Fruit fly (Drosophila melanogaster) whole organism, prepupa: ENCODE results near the gene Sac1.

Experiments used
- Blimp-1 ChIP-seq: fragments of 200-800 bp; sonication (Bioruptor generic); optimal IDR thresholded peaks from 3 replicates; lab custom pipeline; 2017; ENCODE audit warnings: missing biosample characterization, missing genetic modification characterization, mild to moderate bottlenecking, moderate library complexity, missing genetic modification reagents
- CG10631 ChIP-seq: fragments of 200-800 bp; sonication (Bioruptor generic); optimal IDR thresholded peaks from 2 replicates; lab custom pipeline; 2016; ENCODE audit warnings: missing biosample characterization, missing genetic modification characterization
- CG10669 ChIP-seq: fragments of 200-800 bp; sonication (Bioruptor generic); optimal IDR thresholded peaks from 3 replicates; lab custom pipeline; 2018; ENCODE audit warnings: missing biosample characterization, mild to moderate bottlenecking, missing genetic modification characterization, moderate library complexity
- CG11902 ChIP-seq: fragments of 200-800 bp; sonication (Bioruptor generic); optimal IDR thresholded peaks from 3 replicates; lab custom pipeline; 2016; ENCODE audit warnings: missing biosample characterization, missing genetic modification characterization
- CG1621 ChIP-seq: fragments of 200-800 bp; sonication (Bioruptor generic); optimal IDR thresholded peaks from 3 replicates; lab custom pipeline; 2018; ENCODE audit warnings: missing biosample characterization, mild to moderate bottlenecking, missing genetic modification characterization
- CG3032 ChIP-seq: fragments of 200-800 bp; optimal IDR thresholded peaks from 2 replicates; lab custom pipeline; 2019; ENCODE audit warnings: missing biosample characterization, mild to moderate bottlenecking, missing genetic modification characterization, moderate library complexity
- CG31627 ChIP-seq: fragments of 200-800 bp; sonication (Bioruptor generic); optimal IDR thresholded peaks from 3 replicates; lab custom pipeline; 2016; ENCODE audit warnings: missing biosample characterization, missing genetic modification characterization
- CG32006 ChIP-seq: fragments of 200-800 bp; sonication (Bioruptor generic); optimal IDR thresholded peaks from 3 replicates; lab custom pipeline; 2017; ENCODE audit warnings: missing biosample characterization, mild to moderate bottlenecking, missing genetic modification characterization
- CG34406 ChIP-seq: fragments of 200-800 bp; sonication (Bioruptor generic); optimal IDR thresholded peaks from 3 replicates; lab custom pipeline; 2016; ENCODE audit warnings: missing biosample characterization, missing genetic modification characterization
- CG3919 ChIP-seq: fragments of 200-800 bp; sonication (Bioruptor generic); optimal IDR thresholded peaks from 3 replicates; lab custom pipeline; 2016; ENCODE audit warnings: missing biosample characterization, missing genetic modification characterization
- CG4318 ChIP-seq: fragments of 200-800 bp; sonication (Bioruptor generic); optimal IDR thresholded peaks from 3 replicates; lab custom pipeline; 2017; ENCODE audit warnings: missing biosample characterization, mild to moderate bottlenecking, missing genetic modification characterization
- CG6163 ChIP-seq: fragments of 200-800 bp; sonication (Bioruptor generic); IDR thresholded peaks from 3 replicates; pipeline ENCODE4 v1.3.6; 2022; ENCODE audit warnings: missing biosample characterization, missing genetic modification characterization
- CG6276 ChIP-seq: fragments of 200-800 bp; sonication (Bioruptor generic); optimal IDR thresholded peaks from 2 replicates; lab custom pipeline; 2017; ENCODE audit warnings: missing biosample characterization, mild to moderate bottlenecking, missing genetic modification characterization
- CG6792 ChIP-seq: fragments of 200-800 bp; sonication (Bioruptor generic); optimal IDR thresholded peaks from 3 replicates; lab custom pipeline; 2016; ENCODE audit warnings: missing biosample characterization, missing genetic modification characterization
- CG6808 ChIP-seq: fragments of 200-800 bp; sonication (Bioruptor generic); optimal IDR thresholded peaks from 3 replicates; lab custom pipeline; 2017; ENCODE audit warnings: missing biosample characterization, missing genetic modification characterization, mild to moderate bottlenecking, moderate library complexity, missing genetic modification reagents
- CG8119 ChIP-seq: fragments of 200-800 bp; sonication (Bioruptor generic); IDR thresholded peaks from 3 replicates; pipeline ENCODE4 v1.3.6; 2022; ENCODE audit warnings: missing biosample characterization, missing genetic modification characterization
- Eip78C ChIP-seq: fragments of 200-800 bp; sonication (Bioruptor generic); peaks from one replicate; lab custom pipeline; 2016; ENCODE audit warnings: missing biosample characterization, missing genetic modification characterization
- Eip93F ChIP-seq: fragments of 200-800 bp; sonication (Bioruptor generic); optimal IDR thresholded peaks from 2 replicates; lab custom pipeline; 2016; ENCODE audit warnings: missing biosample characterization, mild to moderate bottlenecking, missing genetic modification characterization
- Ets21C ChIP-seq: fragments of 200-800 bp; sonication (Bioruptor generic); optimal IDR thresholded peaks from 3 replicates; lab custom pipeline; 2016; ENCODE audit warnings: missing biosample characterization, missing genetic modification characterization
- Ets96B ChIP-seq: fragments of 200-800 bp; optimal IDR thresholded peaks from 2 replicates; lab custom pipeline; 2019; ENCODE audit warnings: missing biosample characterization, mild to moderate bottlenecking, missing genetic modification characterization, moderate library complexity
- Hr38 ChIP-seq: sonication (Bioruptor generic); optimal IDR thresholded peaks from 2 replicates; lab custom pipeline; 2016; ENCODE audit warnings: missing biosample characterization, missing genetic modification characterization
- Hr4 ChIP-seq: fragments of 200-800 bp; sonication (Bioruptor generic); optimal IDR thresholded peaks from 3 replicates; lab custom pipeline; 2016; ENCODE audit warnings: missing biosample characterization, missing genetic modification characterization
- Lpt ChIP-seq: fragments of 200-800 bp; sonication (Bioruptor generic); optimal IDR thresholded peaks from 3 replicates; lab custom pipeline; 2016; ENCODE audit warnings: missing biosample characterization, missing genetic modification characterization
- Met ChIP-seq: fragments of 200-800 bp; sonication (Bioruptor generic); optimal IDR thresholded peaks from 3 replicates; lab custom pipeline; 2016; ENCODE audit warnings: missing biosample characterization, missing genetic modification characterization
- OdsH ChIP-seq: fragments of 200-800 bp; sonication (Bioruptor generic); optimal IDR thresholded peaks from 3 replicates; lab custom pipeline; 2016; ENCODE audit warnings: missing biosample characterization, missing genetic modification characterization
- Smox ChIP-seq: fragments of 200-800 bp; sonication (Bioruptor generic); optimal IDR thresholded peaks from 3 replicates; lab custom pipeline; 2016; ENCODE audit warnings: missing biosample characterization, missing genetic modification characterization
- Sox14 ChIP-seq: fragments of 200-800 bp; sonication (Bioruptor generic); optimal IDR thresholded peaks from 3 replicates; lab custom pipeline; 2016; ENCODE audit warnings: missing biosample characterization, missing genetic modification characterization
- Sox15 ChIP-seq: fragments of 200-800 bp; sonication (Bioruptor generic); optimal IDR thresholded peaks from 3 replicates; lab custom pipeline; 2016; ENCODE audit warnings: missing biosample characterization, missing genetic modification characterization
- achi ChIP-seq: fragments of 200-800 bp; sonication (Bioruptor generic); optimal IDR thresholded peaks from 3 replicates; lab custom pipeline; 2016; ENCODE audit warnings: missing biosample characterization, missing genetic modification characterization
- acj6 ChIP-seq: fragments of 200-800 bp; sonication (Bioruptor generic); optimal IDR thresholded peaks from 3 replicates; lab custom pipeline; 2016; ENCODE audit warnings: missing biosample characterization, missing genetic modification characterization
- cyc ChIP-seq: fragments of 200-800 bp; sonication (Bioruptor generic); optimal IDR thresholded peaks from 3 replicates; lab custom pipeline; 2016; ENCODE audit warnings: missing biosample characterization, missing genetic modification characterization
- dac ChIP-seq: fragments of 200-800 bp; sonication (Bioruptor generic); optimal IDR thresholded peaks from 2 replicates; lab custom pipeline; 2017; ENCODE audit warnings: missing biosample characterization, mild to moderate bottlenecking, missing genetic modification characterization
- eg ChIP-seq: fragments of 200-800 bp; sonication (Bioruptor generic); IDR thresholded peaks from 3 replicates; pipeline ENCODE4 v1.3.6; 2022; ENCODE audit warnings: missing biosample characterization, missing genetic modification characterization
- esn ChIP-seq: fragments of 200-800 bp; sonication (Bioruptor generic); optimal IDR thresholded peaks from 2 replicates; lab custom pipeline; 2016; ENCODE audit warnings: missing biosample characterization, mild to moderate bottlenecking, missing genetic modification characterization, moderate library complexity
- fd59A ChIP-seq: fragments of 200-800 bp; sonication (Bioruptor generic); optimal IDR thresholded peaks from 2 replicates; lab custom pipeline; 2017; ENCODE audit warnings: missing biosample characterization, mild to moderate bottlenecking, missing genetic modification characterization, missing genetic modification reagents
- fkh ChIP-seq: fragments of 200-800 bp; sonication (Bioruptor generic); optimal IDR thresholded peaks from 3 replicates; lab custom pipeline; 2017; ENCODE audit warnings: missing biosample characterization, mild to moderate bottlenecking, missing genetic modification characterization, moderate library complexity
- lz ChIP-seq: fragments of 200-800 bp; sonication (Bioruptor generic); optimal IDR thresholded peaks from 3 replicates; lab custom pipeline; 2016; ENCODE audit warnings: missing biosample characterization, missing genetic modification characterization
- pdm3 ChIP-seq: fragments of 200-800 bp; sonication (Bioruptor generic); optimal IDR thresholded peaks from 3 replicates; lab custom pipeline; 2016; ENCODE audit warnings: missing biosample characterization, missing genetic modification characterization
- salr ChIP-seq, 2 experiments: fragments of 200-800 bp; sonication (Bioruptor generic); optimal IDR thresholded peaks; 3 replicates each; lab custom pipeline; 2016 to 2018; ENCODE audit warnings: missing biosample characterization in 2 of 2, missing genetic modification characterization in 2 of 2, mild to moderate bottlenecking in 1 of 2
- spab ChIP-seq: fragments of 200-800 bp; sonication (Bioruptor generic); optimal IDR thresholded peaks from 2 replicates; lab custom pipeline; 2017; ENCODE audit warnings: missing biosample characterization, mild to moderate bottlenecking, missing genetic modification characterization, missing genetic modification reagents
- ss ChIP-seq, 2 experiments: fragments of 200-800 bp; sonication (Bioruptor generic); optimal IDR thresholded peaks; 2 replicates in 1 of 2; 3 replicates in 1 of 2; lab custom pipeline; 2017 to 2018; ENCODE audit warnings: mild to moderate bottlenecking in 2 of 2, missing biosample characterization in 2 of 2, missing genetic modification characterization in 2 of 2, moderate library complexity in 1 of 2
- svp ChIP-seq: fragments of 200-800 bp; sonication (Bioruptor generic); peaks from one replicate; lab custom pipeline; 2016; ENCODE audit warnings: missing biosample characterization, missing genetic modification characterization
- topi ChIP-seq: fragments of 200-800 bp; sonication (Bioruptor generic); optimal IDR thresholded peaks from 3 replicates; lab custom pipeline; 2016; ENCODE audit warnings: missing biosample characterization, missing genetic modification characterization
- vri ChIP-seq: fragments of 200-800 bp; sonication (Bioruptor generic); optimal IDR thresholded peaks from 3 replicates; lab custom pipeline; 2016; ENCODE audit warnings: missing biosample characterization, mild to moderate bottlenecking, missing genetic modification characterization

The Sac1 gene

DNA sequence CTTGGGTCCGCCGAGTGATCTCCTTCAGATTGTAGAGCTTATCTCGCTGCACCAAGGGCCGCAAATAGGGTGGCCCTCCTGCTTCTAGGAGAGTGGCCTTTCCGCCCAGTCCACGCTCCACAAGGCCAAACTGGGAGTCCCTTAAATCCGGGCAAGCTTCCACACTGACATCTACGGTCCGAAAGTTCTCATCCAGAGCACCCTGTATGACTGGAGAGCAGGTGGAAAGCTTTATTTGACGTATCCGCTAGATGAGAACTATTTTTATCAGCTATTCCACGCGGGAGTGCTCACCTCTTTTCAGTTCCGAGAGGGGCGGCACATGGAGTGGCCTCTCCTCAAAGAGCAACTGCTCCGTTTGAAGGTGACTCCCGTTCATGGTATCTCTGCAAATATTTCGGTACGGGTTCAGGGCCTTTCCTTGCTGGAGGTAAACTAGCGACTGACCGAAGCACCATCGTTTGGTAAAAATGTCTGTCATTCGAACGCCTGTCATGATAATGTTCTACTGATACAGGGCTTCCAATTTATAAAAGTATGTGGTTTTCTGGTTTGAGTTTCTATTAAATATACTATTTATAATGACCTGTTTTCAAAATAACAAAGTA is 44.9 kb upstream of the Sac1 start, which contains the start of gene meep:
Gene meep, minus strand, starts transcription at position 449 of the 608 bp plus-strand sequence.
- peak; percentile 70 for TF ChIP-seq svp (GFP tag; lab: Kevin White, UChicago)
- TF ChIP-seq Smox (GFP tag; lab: Kevin White, UChicago), result no peak

dm6 chr3L:1203855-1204431 is 43.7 kb upstream of the Sac1 start:
- TF ChIP-seq CG10631 (GFP tag; lab: Kevin White, UChicago) (no peak), CG6163 (peak; percentile 34; the same call in 1 of the 3 replicates)

dm6 chr3L:1204674-1205547 is 42.7 kb upstream of the Sac1 start, which contains the start of gene CG9119:
Gene CG9119 (minus strand): TSS chr3L:1204795.
- TF ChIP-seq fkh (GFP tag; lab: Kevin White, UChicago) (peak; percentile 27), eg (GFP tag; lab: Robert Waterston, UW) (no peak), fd59A (peak; percentile 33), Ets96B (tag; lab: Kevin White, UChicago) (peak; percentile 3), Met (GFP tag; lab: Kevin White, UChicago) (peak; percentile 18), Eip93F (GFP tag; lab: Kevin White, UChicago) (no peak), acj6 (GFP tag; lab: Kevin White, UChicago) (peak; percentile 27), CG3032 (tag; lab: Kevin White, UChicago) (peak; percentile 44), CG31627 (GFP tag; lab: Kevin White, UChicago) (no peak), CG6792 (peak; percentile 29), CG6808 (GFP tag; lab: Kevin White, UChicago) (no peak), Sox14 (GFP tag; lab: Kevin White, UChicago) (no peak), topi (GFP tag; lab: Kevin White, UChicago) (peak; percentile 18), spab (GFP tag; lab: Kevin White, UChicago) (peak; percentile 8), CG10669 (GFP tag; lab: Kevin White, UChicago) (peak; percentile 24), CG32006 (GFP tag; lab: Kevin White, UChicago) (peak; percentile 59), pdm3 (GFP tag; lab: Kevin White, UChicago) (peak; percentile 35), Blimp-1 (GFP tag; lab: Kevin White, UChicago) (no peak), ss (GFP tag; optimal IDR thresholded peaks at IDR 0.05; lab: Kevin White, UChicago) (peak; percentile 23 to 51), CG10631 (GFP tag; lab: Kevin White, UChicago) (peak; percentile 27), vri (GFP tag; lab: Kevin White, UChicago) (no peak), CG6276 (peak; percentile 3), svp (GFP tag; lab: Kevin White, UChicago) (peak; percentile 56), CG8119 (GFP tag; lab: Robert Waterston, UW) (peak; percentile 31; the same call in 1 of the 3 replicates), Sox15 (no peak), esn (GFP tag; lab: Kevin White, UChicago) (peak; percentile 30), CG3919 (peak; percentile 37), CG34406 (GFP tag; lab: Kevin White, UChicago) (peak; percentile 21), Hr4 (GFP tag; lab: Kevin White, UChicago) (no peak), CG11902 (peak; percentile 14), cyc (GFP tag; lab: Kevin White, UChicago) (peak; percentile 5), Lpt (GFP tag; lab: Kevin White, UChicago) (no peak), CG4318 (GFP tag; lab: Kevin White, UChicago) (no peak), salr (GFP tag; optimal IDR thresholded peaks at IDR 0.05; lab: Kevin White, UChicago) (no peak), achi (peak; percentile 18), Eip78C (GFP tag; lab: Kevin White, UChicago) (peak; percentile 90), Ets21C (GFP tag; lab: Kevin White, UChicago) (no peak), dac (GFP tag; lab: Kevin White, UChicago) (no peak), CG1621 (tag; lab: Kevin White, UChicago) (peak; percentile 91), OdsH (GFP tag; lab: Kevin White, UChicago) (peak; percentile 27), lz (GFP tag; lab: Kevin White, UChicago) (peak; percentile 24), Hr38 (GFP tag; lab: Kevin White, UChicago) (no peak)
